Worm (Caenorhabditis elegans): Measurements from ENCODE around the gene sra-39.

DNA sequence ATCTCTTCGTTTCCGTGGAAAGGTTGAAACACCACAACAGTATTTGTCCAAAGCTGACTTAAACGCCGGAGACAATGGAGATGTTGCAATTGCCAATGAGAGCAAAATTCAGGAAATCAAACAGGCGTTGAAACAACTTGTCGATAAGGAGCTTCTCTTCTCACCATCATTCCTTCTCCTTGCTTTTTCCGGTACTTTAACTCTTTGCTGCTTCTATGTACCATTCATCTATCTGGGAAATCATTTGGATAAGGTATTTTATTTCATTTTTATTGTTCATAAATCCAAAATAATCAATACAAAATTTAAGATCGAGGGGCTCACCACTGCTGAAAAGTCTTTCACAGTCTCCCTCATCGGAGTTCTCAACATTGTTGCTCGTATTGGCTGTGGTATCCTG is 47.3 kb downstream of the sra-39 start:
- no peak for TF ChIP-seq unc-62 (GFP tag; optimal IDR thresholded peaks at IDR 0.05)
- TF ChIP-seq nhr-25 (tag; optimal IDR thresholded peaks at IDR 0.05): no peak
- TF ChIP-seq nhr-76 (tag; optimal IDR thresholded peaks at IDR 0.05): no peak
- TF ChIP-seq nhr-237 (tag; optimal IDR thresholded peaks at IDR 0.05): no peak
- no peak for TF ChIP-seq skn-1 (tag; optimal IDR thresholded peaks at IDR 0.05)
- TF ChIP-seq lin-39 (tag; optimal IDR thresholded peaks at IDR 0.05): no peak
- TF ChIP-seq nhr-12 (tag; optimal IDR thresholded peaks at IDR 0.05): no peak
- no peak for TF ChIP-seq egl-27 (tag; optimal IDR thresholded peaks at IDR 0.05)
- TF ChIP-seq ceh-28 (tag; optimal IDR thresholded peaks at IDR 0.05): no peak
- TF ChIP-seq lsy-12 (tag; optimal IDR thresholded peaks at IDR 0.05): no peak
- no peak for TF ChIP-seq pha-4 (tag; optimal IDR thresholded peaks at IDR 0.05)

Measured in whole organism, L3 larva.